Worm (Caenorhabditis elegans): ENCODE measurements around the gene F55G11.8.
A peak's percentile ranks its signal among the peaks of the same experiment; 100 is the strongest.

Gene F55G11.8

ce11 chrIV:13013711-13014341, 51.2 kb downstream of the F55G11.8 start:
- TF ChIP-seq lin-29 (GFP tag; IDR thresholded peaks at IDR 0.05) (no peak), tag-97 (GFP tag; IDR thresholded peaks at IDR 0.05) (no peak), aha-1 (tag) (peak; percentile 5), unc-39 (tag; optimal IDR thresholded peaks at IDR 0.05) (no peak)

All from whole organism, L4 larva.